Fruit fly (Drosophila melanogaster) whole organism, embryonic: ENCODE measurements around the gene Pgant2.

Source experiments
- Aef1 ChIP-seq: fragments of 200-800 bp; sonication (Bioruptor generic); IDR thresholded peaks from 3 replicates; pipeline ENCODE4 v1.3.6; 2022; ENCODE audit warnings: missing biosample characterization, missing genetic modification characterization
- Antp ChIP-seq: fragments of 200-800 bp; sonication (Bioruptor generic); optimal IDR thresholded peaks from 3 replicates; lab custom pipeline; 2016; ENCODE audit warnings: missing biosample characterization, missing genetic modification characterization
- Asciz ChIP-seq: fragments of 200-800 bp; sonication (Bioruptor generic); optimal IDR thresholded peaks from 2 replicates; lab custom pipeline; 2017; ENCODE audit warnings: missing biosample characterization, mild to moderate bottlenecking, missing genetic modification characterization, missing genetic modification reagents
- BtbVII ChIP-seq: fragments of 200-800 bp; sonication (Bioruptor generic); optimal IDR thresholded peaks from 3 replicates; lab custom pipeline; 2017; ENCODE audit warnings: missing biosample characterization, mild to moderate bottlenecking, missing genetic modification characterization
- CG1024 ChIP-seq: fragments of 200-800 bp; sonication (Bioruptor generic); IDR thresholded peaks from 2 replicates; pipeline ENCODE4 v1.3.6; 2022; ENCODE audit warnings: missing biosample characterization, missing genetic modification characterization
- CG10979 ChIP-seq: fragments of 200-800 bp; sonication (Bioruptor generic); optimal IDR thresholded peaks from 2 replicates; lab custom pipeline; 2018; ENCODE audit warnings: missing biosample characterization, mild to moderate bottlenecking, missing genetic modification characterization, moderate library complexity
- CG12299 ChIP-seq: fragments of 200-800 bp; sonication (Bioruptor generic); optimal IDR thresholded peaks from 2 replicates; lab custom pipeline; 2018; ENCODE audit warnings: missing biosample characterization, mild to moderate bottlenecking, missing genetic modification characterization
- CG14965 ChIP-seq: fragments of 200-800 bp; sonication (Bioruptor generic); optimal IDR thresholded peaks from 2 replicates; lab custom pipeline; 2016; ENCODE audit warnings: missing biosample characterization, missing genetic modification characterization, borderline replicate concordance
- CG16815 ChIP-seq: fragments of 200-800 bp; sonication (Bioruptor generic); optimal IDR thresholded peaks from 3 replicates; lab custom pipeline; 2017; ENCODE audit warnings: missing biosample characterization, mild to moderate bottlenecking, missing genetic modification characterization
- CG16863 ChIP-seq: fragments of 200-800 bp; sonication (Bioruptor generic); optimal IDR thresholded peaks from 3 replicates; lab custom pipeline; 2016; ENCODE audit warnings: missing biosample characterization, missing genetic modification characterization
- CG34224 ChIP-seq: fragments of 200-800 bp; sonication (Bioruptor generic); IDR thresholded peaks from 3 replicates; pipeline ENCODE4 v1.3.6; 2022; ENCODE audit warnings: missing biosample characterization, missing genetic modification characterization; ENCODE audit not compliant: partially characterized antibody
- CG3995 ChIP-seq: fragments of 200-800 bp; sonication (Bioruptor generic); optimal IDR thresholded peaks from 3 replicates; lab custom pipeline; 2016; ENCODE audit warnings: missing biosample characterization, missing genetic modification characterization
- CG4707 ChIP-seq: fragments of 200-800 bp; sonication (Bioruptor generic); optimal IDR thresholded peaks from 2 replicates; lab custom pipeline; 2018; ENCODE audit warnings: missing biosample characterization, mild to moderate bottlenecking, missing genetic modification characterization, moderate library complexity
- CG6254 ChIP-seq: fragments of 200-800 bp; sonication (Bioruptor generic); optimal IDR thresholded peaks from 3 replicates; lab custom pipeline; 2017; ENCODE audit warnings: mild to moderate bottlenecking, missing biosample characterization, missing genetic modification reagents, missing genetic modification characterization
- CG6813 ChIP-seq: fragments of 200-800 bp; sonication (Bioruptor generic); optimal IDR thresholded peaks from 2 replicates; lab custom pipeline; 2017; ENCODE audit warnings: missing biosample characterization, missing genetic modification characterization, mild to moderate bottlenecking, moderate library complexity, missing genetic modification reagents
- CG7745 ChIP-seq: fragments of 200-800 bp; sonication (Bioruptor generic); optimal IDR thresholded peaks from 2 replicates; lab custom pipeline; 2018; ENCODE audit warnings: missing biosample characterization, mild to moderate bottlenecking, missing genetic modification characterization, moderate library complexity
- CG9215 ChIP-seq: fragments of 200-800 bp; sonication (Bioruptor generic); IDR thresholded peaks from 2 replicates; pipeline ENCODE4 v1.3.6; 2022; ENCODE audit warnings: missing biosample characterization, missing genetic modification characterization
- D ChIP-seq, 2 experiments: fragments of 200-800 bp in 1 of 2; fragments of >200 bp in 1 of 2; sonication (Bioruptor generic) in 1 of 2; optimal IDR thresholded peaks; 2 replicates in 1 of 2; 3 replicates in 1 of 2; lab custom pipeline; 2017; ENCODE audit warnings: mild to moderate bottlenecking in 1 of 2, missing biosample characterization in 1 of 2, missing genetic modification characterization in 1 of 2, missing genetic modification reagents in 1 of 2
- Dll ChIP-seq: fragments of 200-800 bp; sonication (Bioruptor generic); IDR thresholded peaks from 4 replicates; pipeline ENCODE4 v1.3.6; 2022; ENCODE audit warnings: missing biosample characterization, missing genetic modification characterization; ENCODE audit not compliant: partially characterized antibody
- HmgZ ChIP-seq: fragments of 200-800 bp; sonication (Bioruptor generic); optimal IDR thresholded peaks from 2 replicates; lab custom pipeline; 2018; ENCODE audit warnings: missing biosample characterization, mild to moderate bottlenecking, missing genetic modification characterization
- Hmx ChIP-seq: fragments of 200-800 bp; sonication (Bioruptor generic); optimal IDR thresholded peaks from 2 replicates; lab custom pipeline; 2016; ENCODE audit warnings: missing biosample characterization, missing genetic modification characterization
- Lpt ChIP-seq: fragments of >200 bp; optimal IDR thresholded peaks from 2 replicates; lab custom pipeline; 2018; ENCODE audit warnings: missing biosample characterization, missing genetic modification characterization
- Med ChIP-seq: fragments of 200-800 bp; sonication (Bioruptor generic); peaks from one replicate; lab custom pipeline; 2016; ENCODE audit warnings: missing biosample characterization, missing genetic modification characterization, mild to moderate bottlenecking, inconsistent platforms, moderate library complexity
- Nf-YB ChIP-seq: fragments of 200-800 bp; sonication (Bioruptor generic); optimal IDR thresholded peaks from 3 replicates; lab custom pipeline; 2019; ENCODE audit warnings: missing biosample characterization, mild to moderate bottlenecking, missing genetic modification characterization, moderate library complexity
- Ravus ChIP-seq: fragments of 200-800 bp; sonication (Bioruptor generic); IDR thresholded peaks from 2 replicates; pipeline ENCODE4 v1.3.6; 2022; ENCODE audit warnings: missing biosample characterization, missing genetic modification characterization
- Side ChIP-seq: fragments of 200-800 bp; sonication (Bioruptor generic); optimal IDR thresholded peaks from 2 replicates; lab custom pipeline; 2016; ENCODE audit warnings: missing biosample characterization, missing genetic modification characterization
- Ssrp ChIP-seq: fragments of 200-800 bp; sonication (Bioruptor generic); optimal IDR thresholded peaks from 2 replicates; lab custom pipeline; 2018; ENCODE audit warnings: missing biosample characterization, mild to moderate bottlenecking, missing genetic modification characterization, moderate library complexity
- amos ChIP-seq: fragments of 200-800 bp; sonication (Bioruptor generic); IDR thresholded peaks from 2 replicates; pipeline ENCODE4 v1.3.6; 2022; ENCODE audit warnings: missing biosample characterization, missing genetic modification characterization; ENCODE audit not compliant: partially characterized antibody
- cg ChIP-seq: fragments of 200-800 bp; sonication (Bioruptor generic); optimal IDR thresholded peaks from 3 replicates; lab custom pipeline; 2019; ENCODE audit warnings: missing biosample characterization, mild to moderate bottlenecking, missing genetic modification characterization, moderate library complexity
- chif ChIP-seq, 2 experiments: fragments of 200-800 bp; sonication (Bioruptor generic); optimal IDR thresholded peaks; 3 replicates each; lab custom pipeline; 2016; ENCODE audit warnings: missing biosample characterization in 2 of 2, missing genetic modification characterization in 2 of 2
- crp ChIP-seq, 2 experiments: fragments of 200-800 bp; sonication (Bioruptor generic); optimal IDR thresholded peaks; 2 replicates in 1 of 2; 3 replicates in 1 of 2; lab custom pipeline; 2017; ENCODE audit warnings: missing biosample characterization in 2 of 2, missing genetic modification characterization in 2 of 2, mild to moderate bottlenecking in 1 of 2, moderate library complexity in 1 of 2
- fd3F ChIP-seq: fragments of 200-800 bp; sonication (Bioruptor generic); optimal IDR thresholded peaks from 2 replicates; lab custom pipeline; 2018; ENCODE audit warnings: missing biosample characterization, mild to moderate bottlenecking, missing genetic modification characterization, moderate library complexity
- kni ChIP-seq: fragments of 200-800 bp; sonication (Bioruptor generic); optimal IDR thresholded peaks from 3 replicates; lab custom pipeline; 2017; ENCODE audit warnings: mild to moderate bottlenecking, missing biosample characterization, missing genetic modification reagents, missing genetic modification characterization
- knrl ChIP-seq: fragments of 200-800 bp; sonication (Bioruptor generic); IDR thresholded peaks from 3 replicates; pipeline ENCODE4 v1.3.6; 2022; ENCODE audit warnings: missing biosample characterization, missing genetic modification characterization; ENCODE audit not compliant: partially characterized antibody
- lbe ChIP-seq: fragments of 200-800 bp; sonication (Bioruptor generic); optimal IDR thresholded peaks from 2 replicates; lab custom pipeline; 2016; ENCODE audit warnings: missing biosample characterization, mild to moderate bottlenecking, missing genetic modification characterization
- mld ChIP-seq: fragments of 200-800 bp; sonication (Bioruptor generic); IDR thresholded peaks from 3 replicates; pipeline ENCODE4 v1.3.6; 2022; ENCODE audit warnings: missing biosample characterization, missing genetic modification characterization; ENCODE audit not compliant: partially characterized antibody
- otp ChIP-seq: fragments of 200-800 bp; sonication (Bioruptor generic); IDR thresholded peaks from 3 replicates; pipeline ENCODE4, ENCODE4 v1.3.6; 2022; ENCODE audit warnings: missing biosample characterization, missing genetic modification characterization
- pita ChIP-seq: fragments of 200-800 bp; sonication (Bioruptor generic); optimal IDR thresholded peaks from 2 replicates; lab custom pipeline; 2017; ENCODE audit warnings: missing biosample characterization, mild to moderate bottlenecking, missing genetic modification characterization
- sc ChIP-seq, 3 experiments: fragments of >200 bp in 2 of 3; fragments of 200-800 bp in 1 of 3; sonication (Bioruptor generic) in 1 of 3; optimal IDR thresholded peaks; 2 replicates in 2 of 3; 3 replicates in 1 of 3; lab custom pipeline; 2017; ENCODE audit warnings: mild to moderate bottlenecking in 1 of 3, missing biosample characterization in 1 of 3, missing genetic modification characterization in 1 of 3, missing genetic modification reagents in 1 of 3
- slou ChIP-seq: fragments of 200-800 bp; sonication (Bioruptor generic); optimal IDR thresholded peaks from 3 replicates; lab custom pipeline; 2016; ENCODE audit warnings: missing biosample characterization, missing genetic modification characterization
- tio ChIP-seq: fragments of 200-800 bp; sonication (Bioruptor generic); optimal IDR thresholded peaks from 2 replicates; lab custom pipeline; 2017; ENCODE audit warnings: missing biosample characterization, missing genetic modification characterization, inconsistent platforms
- tna ChIP-seq: fragments of 200-800 bp; sonication (Bioruptor generic); IDR thresholded peaks from 2 replicates; pipeline ENCODE4 v1.3.6; 2022; ENCODE audit warnings: missing biosample characterization, missing genetic modification characterization; ENCODE audit not compliant: partially characterized antibody
- ttk ChIP-seq: fragments of 200-800 bp; sonication (Bioruptor generic); IDR thresholded peaks from 2 replicates; pipeline ENCODE4 v2.1.2; 2022; ENCODE audit warnings: missing biosample characterization, missing genetic modification characterization
- tup ChIP-seq: fragments of 200-800 bp; sonication (Bioruptor generic); optimal IDR thresholded peaks from 2 replicates; lab custom pipeline; 2016; ENCODE audit warnings: missing biosample characterization, mild to moderate bottlenecking, missing genetic modification characterization, moderate library complexity
- twi ChIP-seq: fragments of 200-800 bp; optimal IDR thresholded peaks from 2 replicates; lab custom pipeline; 2019; ENCODE audit warnings: missing biosample characterization, mild to moderate bottlenecking, missing genetic modification characterization, moderate library complexity
- tx ChIP-seq: fragments of 200-800 bp; sonication (Bioruptor generic); optimal IDR thresholded peaks from 2 replicates; lab custom pipeline; 2016; ENCODE audit warnings: missing biosample characterization, missing genetic modification characterization
- wek ChIP-seq: fragments of 200-800 bp; sonication (Bioruptor generic); optimal IDR thresholded peaks from 3 replicates; lab custom pipeline; 2018; ENCODE audit warnings: missing biosample characterization, mild to moderate bottlenecking, missing genetic modification characterization, moderate library complexity
- zf30C ChIP-seq: fragments of 200-800 bp; sonication (Bioruptor generic); optimal IDR thresholded peaks from 3 replicates; lab custom pipeline; 2018; ENCODE audit warnings: missing biosample characterization, mild to moderate bottlenecking, missing genetic modification characterization
- zfh1 ChIP-seq: fragments of 200-800 bp; sonication (Bioruptor generic); IDR thresholded peaks from 3 replicates; pipeline ENCODE4 v1.3.6; 2022; ENCODE audit warnings: missing biosample characterization, missing genetic modification characterization

The Pgant2 gene

dm6 chr2L:3457007-3457406 is 30.5 kb upstream of the Pgant2 start, which contains the start of the genes Cog3 and Sec5 (continued):
- no peak for TF ChIP-seq BtbVII (GFP tag; lab: Kevin White, UChicago)
- peak; percentile 31 for TF ChIP-seq CG3995 (GFP tag; lab: Kevin White, UChicago)
- no peak for TF ChIP-seq Side (GFP tag; lab: Kevin White, UChicago)
- no peak for TF ChIP-seq amos (GFP tag; lab: Robert Waterston, UW)
- TF ChIP-seq cg (GFP tag; lab: Kevin White, UChicago) = no peak
- TF ChIP-seq Dll (GFP tag; lab: Robert Waterston, UW) = no peak; the same call in 3 of the 4 replicates
- TF ChIP-seq Asciz (GFP tag; lab: Kevin White, UChicago) = no peak
- no peak for TF ChIP-seq CG16863 (GFP tag; lab: Kevin White, UChicago)
- no peak for TF ChIP-seq CG12299 (tag; lab: Kevin White, UChicago)
- TF ChIP-seq HmgZ (tag; lab: Kevin White, UChicago) = peak; percentile 38
- no peak for TF ChIP-seq zf30C (GFP tag; lab: Kevin White, UChicago)
- TF ChIP-seq knrl (GFP tag; lab: Robert Waterston, UW) = no peak
- TF ChIP-seq CG1024 (GFP tag; lab: Robert Waterston, UW) = no peak
- TF ChIP-seq CG7745 (tag; lab: Kevin White, UChicago) = no peak
- no peak for TF ChIP-seq D (optimal IDR thresholded peaks at IDR 0.05; lab: Kevin White, UChicago)
- peak; percentile 74 for TF ChIP-seq D (GFP tag; optimal IDR thresholded peaks at IDR 0.05; lab: Kevin White, UChicago)
- no peak for TF ChIP-seq pita (GFP tag; lab: Kevin White, UChicago)
- no peak for TF ChIP-seq slou (GFP tag; lab: Kevin White, UChicago)
- no peak for TF ChIP-seq CG6813 (GFP tag; lab: Kevin White, UChicago)
- no peak for TF ChIP-seq mld (GFP tag; lab: Robert Waterston, UW)
- TF ChIP-seq Aef1 (GFP tag; lab: Robert Waterston, UW) = no peak
- no peak for TF ChIP-seq tx (GFP tag; lab: Kevin White, UChicago)
- no peak for TF ChIP-seq tna
- peak; percentile 89 for TF ChIP-seq Med (GFP tag; lab: Kevin White, UChicago)
- TF ChIP-seq twi (tag; lab: Kevin White, UChicago) = no peak
- no peak for TF ChIP-seq Ravus (GFP tag; lab: Robert Waterston, UW)
- no peak for TF ChIP-seq Hmx
- TF ChIP-seq CG34224 (GFP tag; lab: Robert Waterston, UW) = no peak
- TF ChIP-seq CG6254 = no peak
- TF ChIP-seq CG9215 (GFP tag; lab: Robert Waterston, UW) = peak; percentile 76
- no peak for TF ChIP-seq Ssrp
- TF ChIP-seq zfh1 (GFP tag; lab: Robert Waterston, UW) = 0 out of 3 replicates have a peak, but pooled peaks have one; percentile 43
- no peak for TF ChIP-seq otp (GFP tag; lab: Robert Waterston, UW)
- peak; percentile 58 for TF ChIP-seq CG10979 (tag; lab: Kevin White, UChicago)
- TF ChIP-seq wek (GFP tag; lab: Kevin White, UChicago) = no peak
- peak; percentile 54 for TF ChIP-seq CG16815 (GFP tag; lab: Kevin White, UChicago)
- TF ChIP-seq CG14965 (GFP tag; lab: Kevin White, UChicago) = no peak
- no peak for TF ChIP-seq lbe
- no peak for TF ChIP-seq tup (GFP tag; lab: Kevin White, UChicago)
- TF ChIP-seq ttk (GFP tag; lab: Robert Waterston, UW) = no peak
- no peak for TF ChIP-seq sc (optimal IDR thresholded peaks at IDR 0.05; lab: Kevin White, UChicago)
- no peak for TF ChIP-seq sc (GFP tag; optimal IDR thresholded peaks at IDR 0.05; lab: Kevin White, UChicago)
- no peak for TF ChIP-seq Antp (GFP tag; lab: Kevin White, UChicago)
- no peak for TF ChIP-seq kni (GFP tag; lab: Kevin White, UChicago)
- TF ChIP-seq crp (GFP tag; optimal IDR thresholded peaks at IDR 0.05; lab: Kevin White, UChicago) = peak; percentile 93 to 98
- TF ChIP-seq Nf-YB (GFP tag; lab: Kevin White, UChicago) = no peak
- TF ChIP-seq Lpt (GFP tag; lab: Kevin White, UChicago) = no peak
- TF ChIP-seq fd3F (GFP tag; lab: Kevin White, UChicago) = peak; percentile 34
- no peak for TF ChIP-seq tio (GFP tag; lab: Kevin White, UChicago)
- TF ChIP-seq chif (GFP tag; optimal IDR thresholded peaks at IDR 0.05; lab: Kevin White, UChicago) = peak; percentile 47 to 52
- TF ChIP-seq CG4707 = no peak
